Worm (Caenorhabditis elegans): Measurements from ENCODE around the gene F18A11.5.

DNA sequence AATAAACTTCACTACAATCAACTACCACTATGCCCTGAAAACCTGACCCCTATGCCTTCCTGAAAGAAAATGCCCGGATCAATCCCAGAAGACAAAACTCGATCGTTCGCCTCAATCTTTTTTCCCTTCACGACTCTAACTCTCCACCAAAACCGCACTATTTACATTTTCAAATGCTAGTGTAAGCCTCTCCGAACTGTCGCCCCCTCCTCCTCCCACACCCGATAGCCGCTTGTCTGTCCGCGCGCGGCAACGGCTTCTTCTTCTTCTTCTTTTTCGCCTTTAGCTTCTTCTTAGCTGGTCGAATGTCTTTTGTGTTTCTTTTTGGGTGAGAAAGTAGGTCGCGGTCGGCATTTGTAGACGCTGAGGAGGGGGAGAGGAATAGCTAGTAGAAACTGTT is 53.9 kb downstream of the F18A11.5 start:
- TF ChIP-seq him-1 (tag; optimal IDR thresholded peaks at IDR 0.05) (no peak), dao-5 (tag; optimal IDR thresholded peaks at IDR 0.05) (no peak)

Measured in whole organism, L4/young adult.